Worm (Caenorhabditis elegans): ENCODE results near the gene tftc-5.

DNA sequence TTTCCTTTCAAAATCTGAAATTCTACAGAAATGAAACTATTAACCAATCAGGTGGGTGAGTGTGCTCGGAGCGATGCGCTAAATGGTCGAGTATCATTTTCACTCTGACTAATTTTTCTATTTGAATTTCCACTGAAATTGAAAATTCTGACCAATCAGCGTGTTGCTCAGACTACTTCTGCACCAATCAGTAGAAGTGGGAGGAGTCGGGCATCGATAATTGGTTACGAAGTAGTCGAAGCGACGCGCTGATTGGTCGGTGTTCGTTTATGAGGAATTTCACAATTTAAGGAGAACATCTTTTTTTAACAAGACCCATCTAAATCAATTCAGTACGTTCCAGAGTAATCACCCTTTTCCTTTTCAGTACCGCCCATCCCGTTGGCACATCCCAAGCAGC lies 12.8 kb upstream of the tftc-5 start:
- TF ChIP-seq ceh-13 (GFP tag; optimal IDR thresholded peaks at IDR 0.05) = no peak
- no peak for TF ChIP-seq ama-1 (optimal IDR thresholded peaks at IDR 0.05)
- no peak for TF ChIP-seq pes-1 (GFP tag; IDR thresholded peaks at IDR 0.05)
- TF ChIP-seq B0310.2 (tag; optimal IDR thresholded peaks at IDR 0.05) = no peak
- no peak for TF ChIP-seq F13C5.2 (tag; optimal IDR thresholded peaks at IDR 0.05)
- TF ChIP-seq aly-1 (tag; optimal IDR thresholded peaks at IDR 0.05) = no peak
- no peak for TF ChIP-seq ceh-36 (tag; optimal IDR thresholded peaks at IDR 0.05)
- TF ChIP-seq tra-4 (tag; optimal IDR thresholded peaks at IDR 0.05) = no peak
- TF ChIP-seq ets-7 (tag; optimal IDR thresholded peaks at IDR 0.05) = no peak

Measured in whole organism, early embryonic.